Worm (Caenorhabditis elegans): ENCODE results near the gene srh-74.

ce11 chrV:11022817-11023216 lies 25.8 kb downstream of the srh-74 start, which contains the start of the genes C13G3.12 and hot-6:
- TF ChIP-seq ets-7 (tag; optimal IDR thresholded peaks at IDR 0.05), result no peak
- no peak for TF ChIP-seq pes-1 (GFP tag; IDR thresholded peaks at IDR 0.05)
- no peak for TF ChIP-seq flt-1 (GFP tag; IDR thresholded peaks at IDR 0.05)
- TF ChIP-seq ama-1 (optimal IDR thresholded peaks at IDR 0.05), result no peak
- no peak for TF ChIP-seq sea-1 (GFP tag; conservative IDR thresholded peaks at IDR 0.05)
- TF ChIP-seq scrt-1 (GFP tag; IDR thresholded peaks at IDR 0.05), result no peak
- no peak for TF ChIP-seq aly-1 (tag; optimal IDR thresholded peaks at IDR 0.05)
- TF ChIP-seq tbx-37 (GFP tag; conservative IDR thresholded peaks at IDR 0.05), result no peak
- no peak for TF ChIP-seq tra-4 (tag; optimal IDR thresholded peaks at IDR 0.05)

All from whole organism, early embryonic.